Worm (Caenorhabditis elegans) whole organism, L1 larva: Measurements from ENCODE around the gene lelo-3.

Experiments
- mef-2 ChIP-seq: fragments of 150-350 bp; optimal IDR thresholded peaks from 2 replicates; lab custom pipeline; 2014; ENCODE audit warnings: missing biosample characterization, missing genetic modification characterization
- nhr-76 ChIP-seq: sonication (generic microtip); optimal IDR thresholded peaks from 2 replicates; lab custom pipeline; 2017; ENCODE audit warnings: missing biosample characterization, missing genetic modification characterization
- swsn-7 ChIP-seq: sonication (generic microtip); optimal IDR thresholded peaks from 2 replicates; lab custom pipeline; 2016; ENCODE audit warnings: missing genetic modification characterization, missing compliant biosample characterization
- unc-86 ChIP-seq: sonication (generic microtip); optimal IDR thresholded peaks from 2 replicates; lab custom pipeline; 2016; ENCODE audit warnings: missing genetic modification characterization, missing compliant biosample characterization
- vab-15 ChIP-seq: sonication (generic microtip); optimal IDR thresholded peaks from 2 replicates; lab custom pipeline; 2017; ENCODE audit warnings: missing genotype, mild to moderate bottlenecking, missing genetic modification characterization, missing compliant biosample characterization

ce11 chrX:6041995-6042481 lies 19.7 kb upstream of the lelo-3 start:
- TF ChIP-seq swsn-7 (peak; percentile 69), unc-86 (tag; lab: Kevin White, UChicago) (no peak), mef-2 (tag; lab: Kevin White, UChicago) (no peak), vab-15 (tag; lab: Kevin White, UChicago) (no peak), nhr-76 (tag; lab: Kevin White, UChicago) (no peak)
